Worm (Caenorhabditis elegans) whole organism, mixed stage, embryonic: ENCODE results near the gene srj-11.

Experiments used
- blmp-1 ChIP-seq: fragments of 150-350 bp; optimal IDR thresholded peaks from 2 replicates; lab custom pipeline; 2014; ENCODE audit warnings: missing biosample characterization, missing genetic modification characterization
- ces-1 ChIP-seq: fragments of 150-350 bp; optimal IDR thresholded peaks from 2 replicates; lab custom pipeline; 2014; ENCODE audit warnings: missing biosample characterization, missing genetic modification reagents, missing genetic modification characterization
- elt-3 ChIP-seq: fragments of 150-350 bp; optimal IDR thresholded peaks from 2 replicates; lab custom pipeline; 2014; ENCODE audit warnings: missing biosample characterization, missing genetic modification characterization
- lin-13 ChIP-seq: fragments of 150-350 bp; optimal IDR thresholded peaks from 2 replicates; lab custom pipeline; 2014; ENCODE audit warnings: missing biosample characterization, missing genetic modification characterization
- mls-2 ChIP-seq: sonication (generic microtip); optimal IDR thresholded peaks from 2 replicates; lab custom pipeline; 2016; ENCODE audit warnings: mild to moderate bottlenecking, missing genetic modification characterization, moderate library complexity, missing compliant biosample characterization
- nhr-12 ChIP-seq: fragments of 150-350 bp; optimal IDR thresholded peaks from 2 replicates; lab custom pipeline; 2014; ENCODE audit warnings: missing biosample characterization, missing genetic modification characterization
- nhr-237 ChIP-seq: fragments of 150-350 bp; optimal IDR thresholded peaks from 2 replicates; lab custom pipeline; 2014; ENCODE audit warnings: missing biosample characterization, missing genetic modification characterization
- nhr-28 ChIP-seq: fragments of 150-350 bp; optimal IDR thresholded peaks from 2 replicates; lab custom pipeline; 2014; ENCODE audit warnings: missing biosample characterization, missing genetic modification characterization
- nhr-76 ChIP-seq: sonication (generic microtip); optimal IDR thresholded peaks from 2 replicates; lab custom pipeline; 2017; ENCODE audit warnings: missing biosample characterization, missing genetic modification characterization
- sem-2 ChIP-seq: fragments of 200-800 bp; sonication (Bioruptor generic); optimal IDR thresholded peaks from 2 replicates; lab custom pipeline; 2018; ENCODE audit warnings: mild to moderate bottlenecking, missing genetic modification characterization, missing compliant biosample characterization
- snpc-4 ChIP-seq: fragments of 150-350 bp; optimal IDR thresholded peaks from 2 replicates; lab custom pipeline; 2014; ENCODE audit warnings: missing biosample characterization, missing genetic modification characterization
- unc-39 ChIP-seq: fragments of 150-350 bp; optimal IDR thresholded peaks from 2 replicates; lab custom pipeline; 2014; ENCODE audit warnings: missing biosample characterization, missing genetic modification characterization
- unc-62 ChIP-seq: fragments of 150-350 bp; optimal IDR thresholded peaks from 2 replicates; lab custom pipeline; 2014; ENCODE audit warnings: missing biosample characterization, missing genetic modification reagents, missing genetic modification characterization
- ztf-11 ChIP-seq: fragments of 150-350 bp; optimal IDR thresholded peaks from 2 replicates; lab custom pipeline; 2014; ENCODE audit warnings: missing biosample characterization, missing genetic modification characterization

ce11 chrV:3193091-3193608 is 48.1 kb upstream of the srj-11 start, which contains the start of the genes Y73C8B.3 and Y73C8B.9:
- TF ChIP-seq unc-39 (tag; lab: Kevin White, UChicago) (no peak), elt-3 (tag; lab: Kevin White, UChicago) (peak; percentile 46), ztf-11 (tag; lab: Kevin White, UChicago) (no peak), unc-62 (no peak), lin-13 (tag; lab: Kevin White, UChicago) (no peak), nhr-237 (tag; lab: Kevin White, UChicago) (no peak), ces-1 (GFP tag; lab: Kevin White, UChicago) (no peak), blmp-1 (tag; lab: Kevin White, UChicago) (no peak), sem-2 (GFP tag; lab: Kevin White, UChicago) (no peak), snpc-4 (tag; lab: Kevin White, UChicago) (no peak), nhr-28 (peak; percentile 4), nhr-12 (tag; lab: Kevin White, UChicago) (no peak), nhr-76 (tag; lab: Kevin White, UChicago) (no peak), mls-2 (tag; lab: Kevin White, UChicago) (no peak)
